Worm (Caenorhabditis elegans) whole organism, young adult: ENCODE data around the gene cacn-1.
"Not testable (repeated sequence)": the region's sequence is repeated elsewhere in the genome, so short reads cannot be mapped to it uniquely, and the experiment has no call there.

ENCODE experiments used
- B0019.2 ChIP-seq: fragments of 200-800 bp; sonication (Bioruptor generic); conservative IDR thresholded peaks from 2 replicates; pipeline ENCODE4 v1.3.6; 2022; ENCODE audit warnings: missing genetic modification reagents, missing genetic modification characterization, missing compliant biosample characterization
- C06A6.2 ChIP-seq: fragments of 200-800 bp; sonication (Bioruptor generic); conservative IDR thresholded peaks from 2 replicates; pipeline ENCODE4 v1.3.6; 2022; ENCODE audit warnings: missing genetic modification characterization, missing compliant biosample characterization
- D2030.7 ChIP-seq: fragments of 200-800 bp; sonication (Bioruptor generic); IDR thresholded peaks from 2 replicates; pipeline ENCODE4 v1.3.6; 2022; ENCODE audit warnings: missing genetic modification reagents, missing genetic modification characterization, missing compliant biosample characterization
- F33H1.4 ChIP-seq: fragments of 200-800 bp; sonication (Bioruptor generic); IDR thresholded peaks from 2 replicates; pipeline ENCODE4 v1.3.6; 2022; ENCODE audit warnings: missing genetic modification reagents, missing genetic modification characterization, missing compliant biosample characterization
- F49E8.2 ChIP-seq: sonication (generic microtip); optimal IDR thresholded peaks from 3 replicates; lab custom pipeline; 2017; ENCODE audit warnings: missing genetic modification characterization, mild to moderate bottlenecking, missing compliant biosample characterization, antibody characterized with exemption, moderate library complexity; ENCODE audit not compliant: insufficient read depth
- K11D2.4 ChIP-seq: fragments of 200-800 bp; sonication (Bioruptor generic); IDR thresholded peaks from 2 replicates; pipeline ENCODE4 v1.3.6; 2022; ENCODE audit warnings: missing genetic modification reagents, missing genetic modification characterization, missing compliant biosample characterization
- Y53G8AR.9 ChIP-seq: fragments of 200-800 bp; sonication (Bioruptor generic); conservative IDR thresholded peaks from 2 replicates; pipeline ENCODE4 v1.3.6; 2022; ENCODE audit warnings: missing genetic modification reagents, missing genetic modification characterization, missing compliant biosample characterization
- Y56A3A.18 ChIP-seq: fragments of 200-800 bp; sonication (Bioruptor generic); IDR thresholded peaks from 2 replicates; pipeline ENCODE4 v1.3.6; 2022; ENCODE audit warnings: missing genetic modification reagents, missing genetic modification characterization, missing compliant biosample characterization
- Y95B8A.8 ChIP-seq: fragments of 200-800 bp; sonication (Bioruptor generic); IDR thresholded peaks from 2 replicates; pipeline ENCODE4 v1.3.6; 2022; ENCODE audit warnings: missing genetic modification reagents, missing genetic modification characterization, missing compliant biosample characterization
- athp-1 ChIP-seq: sonication (generic microtip); optimal IDR thresholded peaks from 2 replicates; lab custom pipeline; 2017; ENCODE audit warnings: mild to moderate bottlenecking, missing genetic modification characterization, missing compliant biosample characterization
- attf-3 ChIP-seq: fragments of 200-800 bp; sonication (Bioruptor generic); conservative IDR thresholded peaks from 2 replicates; pipeline ENCODE4 v1.3.6; 2022; ENCODE audit warnings: missing genetic modification reagents, missing genetic modification characterization, missing compliant biosample characterization
- attf-5 ChIP-seq: fragments of 200-800 bp; sonication (Bioruptor generic); optimal IDR thresholded peaks from 2 replicates; lab custom pipeline; 2018; ENCODE audit warnings: mild to moderate bottlenecking, missing genetic modification characterization, missing compliant biosample characterization
- bed-2 ChIP-seq: fragments of 200-800 bp; sonication (Bioruptor generic); IDR thresholded peaks from 2 replicates; pipeline ENCODE4 v1.3.6; 2022; ENCODE audit warnings: missing genetic modification reagents, missing genetic modification characterization, missing compliant biosample characterization
- cebp-1 ChIP-seq, 2 experiments: fragments of 200-800 bp in 1 of 2; sonication (Bioruptor generic) in 1 of 2; sonication (generic microtip) in 1 of 2; IDR thresholded peaks in 1 of 2; optimal IDR thresholded peaks in 1 of 2; 2 replicates each; pipeline versions ENCODE4 v1.3.6 to Lab custom; 2017 to 2022; ENCODE audit warnings: missing compliant biosample characterization in 2 of 2, missing genetic modification characterization in 2 of 2, mild to moderate bottlenecking in 1 of 2, missing genetic modification reagents in 1 of 2, moderate library complexity in 1 of 2
- ceh-100 ChIP-seq: fragments of 200-800 bp; sonication (Bioruptor generic); IDR thresholded peaks from 2 replicates; pipeline ENCODE4 v1.3.6; 2022; ENCODE audit warnings: missing genetic modification reagents, missing genetic modification characterization, missing compliant biosample characterization
- dox-1 ChIP-seq: fragments of 200-800 bp; sonication (Bioruptor generic); IDR thresholded peaks from 2 replicates; pipeline ENCODE4 v1.3.6; 2022; ENCODE audit warnings: missing genetic modification reagents, missing genetic modification characterization, missing compliant biosample characterization
- egl-44 ChIP-seq: fragments of 200-800 bp; sonication (Bioruptor generic); IDR thresholded peaks from 2 replicates; pipeline ENCODE4 v1.3.6; 2022; ENCODE audit warnings: missing genetic modification reagents, missing genetic modification characterization, missing compliant biosample characterization
- egrh-3 ChIP-seq: fragments of 200-800 bp; sonication (Bioruptor generic); IDR thresholded peaks from 2 replicates; pipeline ENCODE4 v1.3.6; 2022; ENCODE audit warnings: missing genetic modification reagents, missing genetic modification characterization, missing compliant biosample characterization
- ekl-4 ChIP-seq: fragments of 200-800 bp; sonication (Bioruptor generic); IDR thresholded peaks from 2 replicates; pipeline ENCODE4 v1.3.6; 2022; ENCODE audit warnings: missing genetic modification reagents, missing genetic modification characterization, missing compliant biosample characterization
- hmg-1.2 ChIP-seq: fragments of 200-800 bp; sonication (Bioruptor generic); IDR thresholded peaks from 2 replicates; pipeline ENCODE4 v1.3.6; 2022; ENCODE audit warnings: missing genetic modification reagents, missing genetic modification characterization, missing compliant biosample characterization
- hsf-1 ChIP-seq: fragments of 200-800 bp; sonication (Bioruptor generic); IDR thresholded peaks from 2 replicates; pipeline ENCODE4 v1.3.6; 2022; ENCODE audit warnings: missing genetic modification reagents, missing genetic modification characterization, missing compliant biosample characterization
- lin-35 ChIP-seq, 3 experiments: fragments of 150-350 bp in 2 of 3; sonication (generic microtip) in 1 of 3; optimal IDR thresholded peaks; 2 replicates each; lab custom pipeline; 2014 to 2018; ENCODE audit warnings: missing biosample characterization in 3 of 3, missing genetic modification characterization in 3 of 3, missing genetic modification reagents in 3 of 3
- lin-40 ChIP-seq: sonication (generic microtip); optimal IDR thresholded peaks from 2 replicates; lab custom pipeline; 2016; ENCODE audit warnings: missing genetic modification characterization, mild to moderate bottlenecking, missing compliant biosample characterization, missing genotype, missing genetic modification reagents
- lir-1 ChIP-seq: fragments of 200-800 bp; sonication (Bioruptor generic); conservative IDR thresholded peaks from 2 replicates; pipeline ENCODE4 v1.3.6; 2022; ENCODE audit warnings: missing genetic modification reagents, missing genetic modification characterization, missing compliant biosample characterization
- madf-10 ChIP-seq: sonication (generic microtip); optimal IDR thresholded peaks from 2 replicates; lab custom pipeline; 2016; ENCODE audit warnings: mild to moderate bottlenecking, missing genetic modification characterization, missing compliant biosample characterization
- madf-3 ChIP-seq: fragments of 200-800 bp; sonication (Bioruptor generic); IDR thresholded peaks from 2 replicates; pipeline ENCODE4 v1.3.6; 2022; ENCODE audit warnings: missing genetic modification reagents, missing genetic modification characterization, missing compliant biosample characterization
- madf-6 ChIP-seq: fragments of 200-800 bp; sonication (Bioruptor generic); IDR thresholded peaks from 2 replicates; pipeline ENCODE4 v1.3.6; 2022; ENCODE audit warnings: missing genetic modification reagents, missing genetic modification characterization, missing compliant biosample characterization
- mcd-1 ChIP-seq: fragments of 200-800 bp; sonication (Bioruptor generic); IDR thresholded peaks from 2 replicates; pipeline ENCODE4 v1.3.6; 2022; ENCODE audit warnings: missing genetic modification reagents, missing genetic modification characterization, missing compliant biosample characterization
- nfyb-1 ChIP-seq: fragments of 200-800 bp; sonication (Bioruptor generic); IDR thresholded peaks from 2 replicates; pipeline ENCODE4 v1.3.6; 2022; ENCODE audit warnings: missing genetic modification reagents, missing genetic modification characterization, missing compliant biosample characterization
- nhr-80 ChIP-seq: sonication (generic microtip); optimal IDR thresholded peaks from 2 replicates; lab custom pipeline; 2016; ENCODE audit warnings: missing genetic modification characterization, missing compliant biosample characterization
- pbrm-1 ChIP-seq: fragments of 200-800 bp; sonication (Bioruptor generic); IDR thresholded peaks from 2 replicates; pipeline ENCODE4 v1.3.6; 2022; ENCODE audit warnings: missing genetic modification reagents, missing genetic modification characterization, missing compliant biosample characterization
- rcor-1 ChIP-seq: fragments of 200-800 bp; sonication (Bioruptor generic); IDR thresholded peaks from 2 replicates; pipeline ENCODE4 v1.3.6; 2022; ENCODE audit warnings: missing genetic modification reagents, missing genetic modification characterization, missing compliant biosample characterization
- rpc-1 ChIP-seq, 2 experiments: fragments of 150-350 bp in 1 of 2; sonication (generic microtip) in 1 of 2; optimal IDR thresholded peaks; 2 replicates each; lab custom pipeline; 2014 to 2018; ENCODE audit warnings: missing biosample characterization in 1 of 2, missing genetic modification characterization in 1 of 2, missing genetic modification reagents in 1 of 2, missing genotype in 1 of 2
- snpc-4 ChIP-seq, 5 experiments: fragments of 150-350 bp in 1 of 5; sonication (generic microtip) in 4 of 5; optimal IDR thresholded peaks; 2 replicates each; lab custom pipeline; 2014 to 2018; ENCODE audit warnings: missing genetic modification characterization in 5 of 5, missing biosample characterization in 3 of 5, antibody characterized with exemption in 2 of 5, mild to moderate bottlenecking in 2 of 5, missing compliant biosample characterization in 2 of 5, missing genotype in 2 of 5, moderate library complexity in 2 of 5, missing genetic modification reagents in 1 of 5
- ztf-28 ChIP-seq: fragments of 200-800 bp; sonication (Bioruptor generic); IDR thresholded peaks from 2 replicates; pipeline ENCODE4 v1.3.6; 2022; ENCODE audit warnings: missing genetic modification reagents, missing genetic modification characterization, missing compliant biosample characterization

The cacn-1 gene

ce11 chrII:14142098-14142554, at the start of gene cacn-1:
cacn-1 (minus strand) TSS chrII:14142148.
- TF ChIP-seq madf-10 (tag; lab: Kevin White, UChicago) (peak; percentile 39), Y56A3A.18 (GFP tag; lab: Robert Waterston, UW) (0 out of 2 replicates have a peak, but pooled peaks have one; percentile 46), Y95B8A.8 (GFP tag; lab: Robert Waterston, UW) (peak; percentile 29; the same call in 1 of the 2 replicates), ekl-4 (GFP tag; lab: Robert Waterston, UW) (peak; percentile 69), bed-2 (0 out of 2 replicates have a peak, but pooled peaks have one; percentile 30), cebp-1 (GFP tag; IDR thresholded peaks at IDR 0.05; lab: Robert Waterston, UW) (0 out of 2 replicates have a peak, but pooled peaks have one; percentile 50), cebp-1 (tag; optimal IDR thresholded peaks at IDR 0.05; lab: Kevin White, UChicago) (peak; percentile 73), athp-1 (tag; lab: Kevin White, UChicago) (peak; percentile 20), madf-3 (GFP tag; lab: Robert Waterston, UW) (peak; percentile 79; the same call in 1 of the 2 replicates), B0019.2 (GFP tag; lab: Robert Waterston, UW) (0 out of 2 replicates have a peak, but pooled peaks have one; percentile 24), ztf-28 (GFP tag; lab: Robert Waterston, UW) (peak; percentile 67; the same call in 1 of the 2 replicates), egrh-3 (GFP tag; lab: Robert Waterston, UW) (peak; percentile 55), Y53G8AR.9 (GFP tag; lab: Robert Waterston, UW) (peak; percentile 58; the same call in 1 of the 2 replicates), dox-1 (GFP tag; lab: Robert Waterston, UW) (peak; percentile 79), K11D2.4 (GFP tag; lab: Robert Waterston, UW) (peak; percentile 67), nfyb-1 (GFP tag; lab: Robert Waterston, UW) (peak; percentile 85; the same call in 1 of the 2 replicates), hmg-1.2 (GFP tag; lab: Robert Waterston, UW) (peak; percentile 62), C06A6.2 (peak; percentile 84), F49E8.2 (peak; percentile 10), hsf-1 (0 out of 2 replicates have a peak, but pooled peaks have one; percentile 21), madf-6 (peak; percentile 34; the same call in 1 of the 2 replicates), pbrm-1 (GFP tag; lab: Robert Waterston, UW) (peak; percentile 56; the same call in 1 of the 2 replicates), attf-3 (GFP tag; lab: Robert Waterston, UW) (peak; percentile 37; the same call in 1 of the 2 replicates), F33H1.4 (GFP tag; lab: Robert Waterston, UW) (0 out of 2 replicates have a peak, but pooled peaks have one; percentile 21), ceh-100 (peak; percentile 93), lin-40 (tag; lab: Kevin White, UChicago) (peak; percentile 71), snpc-4 (tag; optimal IDR thresholded peaks at IDR 0.05; lab: Kevin White, UChicago) (peak in 2 of 4 experiments; percentile 35 to 41), D2030.7 (GFP tag; lab: Robert Waterston, UW) (peak; percentile 47; the same call in 1 of the 2 replicates), lir-1 (GFP tag; lab: Robert Waterston, UW) (0 out of 2 replicates have a peak, but pooled peaks have one; percentile 14), egl-44 (peak; percentile 19; the same call in 1 of the 2 replicates), lin-35 (GFP tag; optimal IDR thresholded peaks at IDR 0.05; lab: Kevin White, UChicago) (peak in 1 of 3 experiments; percentile 24), attf-5 (GFP tag; lab: Kevin White, UChicago) (peak; percentile 37), rpc-1 (optimal IDR thresholded peaks at IDR 0.05; lab: Kevin White, UChicago) (peak; percentile 3), nhr-80 (peak; percentile 8), rcor-1 (GFP tag; lab: Robert Waterston, UW) (peak; percentile 38; the same call in 1 of the 2 replicates), mcd-1 (GFP tag; lab: Robert Waterston, UW) (peak; percentile 90)
- TF ChIP-seq snpc-4 (GFP tag; optimal IDR thresholded peaks at IDR 0.05; lab: Kevin White, UChicago); rpc-1 (tag; optimal IDR thresholded peaks at IDR 0.05; lab: Kevin White, UChicago): not testable (repeated sequence)
